Worm (Caenorhabditis elegans): Measurements from ENCODE around the gene gsy-1.

Gene gsy-1

ce11 chrII:12878071-12878668 is at the start of gene gsy-1:
Gene gsy-1 (minus strand): TSS chrII:12878121.
- no peak for TF ChIP-seq nhr-20 (tag; optimal IDR thresholded peaks at IDR 0.05)
- no peak for TF ChIP-seq efl-1 (optimal IDR thresholded peaks at IDR 0.05)
- TF ChIP-seq efl-1 (GFP tag; optimal IDR thresholded peaks at IDR 0.05 in 1 of 2), result peak in 1 of 2 experiments; percentile 17
- no peak for TF ChIP-seq lsy-2 (tag; optimal IDR thresholded peaks at IDR 0.05)
- peak; percentile 32 for TF ChIP-seq nhr-85 (tag)

- TF ChIP-seq unc-30 (tag; optimal IDR thresholded peaks at IDR 0.05), result no peak
- no peak for TF ChIP-seq tlp-1 (tag; optimal IDR thresholded peaks at IDR 0.05)
- no peak for TF ChIP-seq jun-1 (tag; optimal IDR thresholded peaks at IDR 0.05)
- no peak for TF ChIP-seq ceh-90 (tag; optimal IDR thresholded peaks at IDR 0.05)
- TF ChIP-seq dsc-1 (tag; optimal IDR thresholded peaks at IDR 0.05), result no peak
- no peak for TF ChIP-seq efl-3 (GFP tag; optimal IDR thresholded peaks at IDR 0.05)
- TF ChIP-seq lsy-2 (tag; optimal IDR thresholded peaks at IDR 0.05), result no peak
- TF ChIP-seq vab-15 (tag; optimal IDR thresholded peaks at IDR 0.05), result no peak
- no peak for TF ChIP-seq nhr-12 (tag; optimal IDR thresholded peaks at IDR 0.05)
These were observed 47.6 kb upstream of the gsy-1 start, which contains the start of gene F58G1.8 for ce11 chrII:12925551-12925950. Gene F58G1.8 (minus strand): TSS chrII:12925651.

DNA sequence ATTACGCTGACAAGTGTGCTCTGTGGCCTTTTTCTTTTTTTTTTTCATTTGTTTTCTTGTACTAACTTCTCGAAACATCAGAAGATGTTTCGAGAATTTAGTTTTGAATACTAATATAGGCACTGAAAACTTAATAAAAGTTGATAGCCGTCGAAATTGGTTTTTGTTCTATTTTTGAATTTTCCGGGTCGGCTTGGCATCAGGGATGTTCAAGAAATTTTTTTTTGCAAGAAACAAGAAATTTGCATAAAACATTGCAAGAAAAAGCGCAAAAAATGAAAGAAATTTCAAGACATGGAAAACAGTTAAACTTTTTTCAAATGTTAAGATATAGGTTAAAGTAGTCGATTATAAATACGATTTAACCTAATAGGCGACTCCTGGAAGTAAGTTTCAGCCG is 45.3 kb upstream of the gsy-1 start:
- TF ChIP-seq rnt-1 (tag; optimal IDR thresholded peaks at IDR 0.05), result no peak
- TF ChIP-seq lin-15B (tag; optimal IDR thresholded peaks at IDR 0.05), result no peak
- TF ChIP-seq lin-14 (GFP tag; optimal IDR thresholded peaks at IDR 0.05), result no peak
- no peak for TF ChIP-seq nhr-85 (tag)

- TF ChIP-seq xbp-1 (tag; optimal IDR thresholded peaks at IDR 0.05) (no peak), egl-13 (tag; optimal IDR thresholded peaks at IDR 0.05) (no peak), rnt-1 (tag; optimal IDR thresholded peaks at IDR 0.05) (no peak), sup-37 (GFP tag; optimal IDR thresholded peaks at IDR 0.05) (no peak)
These were observed 43.6 kb upstream of the gsy-1 start for ce11 chrII:12921478-12921877.

ce11 chrII:12918960-12919553 is 41.1 kb upstream of the gsy-1 start, which contains the start of the genes F58G1.2 and wago-4:
Gene F58G1.2 (minus strand): TSS chrII:12919010.
Gene wago-4 (plus strand): TSS chrII:12919551.
- TF ChIP-seq F16B12.6 (tag; optimal IDR thresholded peaks at IDR 0.05) (no peak), isw-1 (GFP tag; IDR thresholded peaks at IDR 0.05) (0 out of 2 replicates have a peak, but pooled peaks have one; percentile 3), jun-1 (tag; optimal IDR thresholded peaks at IDR 0.05) (no peak), swsn-7 (tag; optimal IDR thresholded peaks at IDR 0.05) (no peak), dpl-1 (GFP tag; optimal IDR thresholded peaks at IDR 0.05) (peak; percentile 23 to 70 (median 41)), mdl-1 (tag; optimal IDR thresholded peaks at IDR 0.05) (no peak), ceh-82 (tag; optimal IDR thresholded peaks at IDR 0.05) (no peak), unc-86 (tag; optimal IDR thresholded peaks at IDR 0.05) (no peak), nhr-71 (tag; optimal IDR thresholded peaks at IDR 0.05) (no peak), lin-14 (GFP tag; optimal IDR thresholded peaks at IDR 0.05) (no peak), xbp-1 (tag; optimal IDR thresholded peaks at IDR 0.05) (no peak), mab-9 (GFP tag; IDR thresholded peaks at IDR 0.05) (no peak), unc-62 (GFP tag; optimal IDR thresholded peaks at IDR 0.05) (no peak), C04F5.9 (tag; optimal IDR thresholded peaks at IDR 0.05) (no peak), nhr-84 (tag; optimal IDR thresholded peaks at IDR 0.05) (no peak), lsy-2 (tag; optimal IDR thresholded peaks at IDR 0.05) (peak in 1 of 2 experiments; percentile 94), vab-15 (tag; optimal IDR thresholded peaks at IDR 0.05) (no peak), efl-3 (GFP tag; optimal IDR thresholded peaks at IDR 0.05) (no peak), lin-15B (tag; optimal IDR thresholded peaks at IDR 0.05) (no peak), ces-1 (GFP tag; optimal IDR thresholded peaks at IDR 0.05) (no peak), nhr-12 (tag; optimal IDR thresholded peaks at IDR 0.05) (no peak), rnt-1 (tag; optimal IDR thresholded peaks at IDR 0.05) (peak; percentile 10), C34B4.2 (tag; optimal IDR thresholded peaks at IDR 0.05) (no peak), zip-4 (GFP tag; optimal IDR thresholded peaks at IDR 0.05) (no peak), nhr-90 (tag; optimal IDR thresholded peaks at IDR 0.05; ENCODE audit: poor library complexity) (no peak), hlh-17 (GFP tag; optimal IDR thresholded peaks at IDR 0.05; ENCODE audit: borderline replicate concordance) (no peak), fkh-4 (tag; optimal IDR thresholded peaks at IDR 0.05; ENCODE audit: borderline replicate concordance) (no peak), ceh-63 (GFP tag; optimal IDR thresholded peaks at IDR 0.05) (no peak), blmp-1 (tag; optimal IDR thresholded peaks at IDR 0.05) (no peak), Y116A8C.19 (tag; optimal IDR thresholded peaks at IDR 0.05; ENCODE audit: borderline replicate concordance) (no peak), ets-5 (GFP tag; IDR thresholded peaks at IDR 0.05) (no peak), unc-30 (tag; optimal IDR thresholded peaks at IDR 0.05) (no peak), nhr-237 (tag; optimal IDR thresholded peaks at IDR 0.05) (no peak)
